Worm (Caenorhabditis elegans) whole organism, L1 larva: ENCODE measurements around the gene Y48D7A.1.

ENCODE experiments used
- C34B4.2 ChIP-seq: sonication (generic microtip); optimal IDR thresholded peaks from 2 replicates; lab custom pipeline; 2017; ENCODE audit warnings: mild to moderate bottlenecking, missing genetic modification characterization, missing compliant biosample characterization
- F16B12.6 ChIP-seq: fragments of 150-350 bp; optimal IDR thresholded peaks from 2 replicates; lab custom pipeline; 2014; ENCODE audit warnings: missing biosample characterization, missing genetic modification characterization
- Y116A8C.19 ChIP-seq: sonication (generic microtip); optimal IDR thresholded peaks from 2 replicates; lab custom pipeline; 2016; ENCODE audit warnings: missing compliant biosample characterization, missing genetic modification characterization, borderline replicate concordance
- aha-1 ChIP-seq: fragments of 150-350 bp; optimal IDR thresholded peaks from 2 replicates; lab custom pipeline; 2014; ENCODE audit warnings: missing biosample characterization, missing genetic modification characterization
- ceh-63 ChIP-seq: fragments of 200-800 bp; sonication (Bioruptor generic); optimal IDR thresholded peaks from 2 replicates; lab custom pipeline; 2018; ENCODE audit warnings: mild to moderate bottlenecking, missing genetic modification characterization, missing compliant biosample characterization
- efl-1 ChIP-seq, 4 experiments: fragments of 150-350 bp; optimal IDR thresholded peaks in 3 of 4; peaks in 1 of 4; 1 replicate in 1 of 4; 2 replicates in 3 of 4; lab custom pipeline; 2014; ENCODE audit warnings: missing biosample characterization in 2 of 4, missing genetic modification characterization in 2 of 4, missing genetic modification reagents in 2 of 4
- egl-13 ChIP-seq: sonication (generic microtip); optimal IDR thresholded peaks from 2 replicates; lab custom pipeline; 2016; ENCODE audit warnings: missing genotype, missing genetic modification reagents, missing genetic modification characterization, missing compliant biosample characterization
- elt-2 ChIP-seq: sonication (generic microtip); optimal IDR thresholded peaks from 2 replicates; lab custom pipeline; 2016; ENCODE audit warnings: missing genetic modification characterization, mild to moderate bottlenecking, inconsistent platforms, missing compliant biosample characterization, missing genetic modification reagents
- elt-3 ChIP-seq, 6 experiments: fragments of 150-350 bp in 1 of 6; sonication (generic microtip); optimal IDR thresholded peaks; 2 replicates each; lab custom pipeline; 2017 to 2018; ENCODE audit warnings: missing biosample characterization in 6 of 6, missing genetic modification characterization in 6 of 6, inconsistent platforms in 1 of 6
- ets-5 ChIP-seq: fragments of 200-800 bp; sonication (Bioruptor generic); IDR thresholded peaks from 2 replicates; pipeline ENCODE4 v1.3.6; 2022; ENCODE audit warnings: missing genetic modification characterization, missing compliant biosample characterization
- fkh-8 ChIP-seq: sonication (generic microtip); optimal IDR thresholded peaks from 2 replicates; lab custom pipeline; 2016; ENCODE audit warnings: mild to moderate bottlenecking, missing genetic modification characterization, missing compliant biosample characterization
- jun-1 ChIP-seq: fragments of 150-350 bp; optimal IDR thresholded peaks from 2 replicates; lab custom pipeline; 2014; ENCODE audit warnings: missing biosample characterization, missing genetic modification reagents, missing genetic modification characterization
- lin-13 ChIP-seq: fragments of 150-350 bp; optimal IDR thresholded peaks from 2 replicates; lab custom pipeline; 2014; ENCODE audit warnings: missing biosample characterization, missing genetic modification reagents, missing genetic modification characterization
- mdl-1 ChIP-seq, 2 experiments: fragments of 150-350 bp; optimal IDR thresholded peaks; 2 replicates each; lab custom pipeline; 2014 to 2017; ENCODE audit warnings: missing biosample characterization in 2 of 2, missing genetic modification characterization in 2 of 2, inconsistent platforms in 1 of 2
- mep-1 ChIP-seq: fragments of 150-350 bp; optimal IDR thresholded peaks from 2 replicates; lab custom pipeline; 2014; ENCODE audit warnings: missing biosample characterization, missing genetic modification characterization
- nhr-19 ChIP-seq: fragments of 200-800 bp; sonication (Bioruptor generic); conservative IDR thresholded peaks from 2 replicates; pipeline ENCODE4 v1.3.6; 2022; ENCODE audit warnings: missing genetic modification characterization, missing compliant biosample characterization
- nhr-20 ChIP-seq: sonication (generic microtip); optimal IDR thresholded peaks from 2 replicates; lab custom pipeline; 2016; ENCODE audit warnings: mild to moderate bottlenecking, missing genetic modification characterization, missing compliant biosample characterization
- nhr-237 ChIP-seq: fragments of 150-350 bp; optimal IDR thresholded peaks from 2 replicates; lab custom pipeline; 2014; ENCODE audit warnings: missing biosample characterization, missing genetic modification characterization
- nhr-28 ChIP-seq: fragments of 150-350 bp; optimal IDR thresholded peaks from 2 replicates; lab custom pipeline; 2014; ENCODE audit warnings: missing biosample characterization, missing genetic modification characterization
- nhr-47 ChIP-seq: sonication (generic microtip); optimal IDR thresholded peaks from 2 replicates; lab custom pipeline; 2016; ENCODE audit warnings: mild to moderate bottlenecking, missing genetic modification characterization, moderate library complexity, missing compliant biosample characterization
- nhr-71 ChIP-seq: sonication (generic microtip); optimal IDR thresholded peaks from 2 replicates; lab custom pipeline; 2016; ENCODE audit warnings: mild to moderate bottlenecking, missing genetic modification characterization, moderate library complexity, missing compliant biosample characterization
- nhr-76 ChIP-seq: sonication (generic microtip); optimal IDR thresholded peaks from 2 replicates; lab custom pipeline; 2017; ENCODE audit warnings: missing biosample characterization, missing genetic modification characterization
- pag-3 ChIP-seq: sonication (generic microtip); optimal IDR thresholded peaks from 2 replicates; lab custom pipeline; 2017; ENCODE audit warnings: missing genetic modification characterization, mild to moderate bottlenecking, missing compliant biosample characterization, antibody characterized with exemption, borderline replicate concordance; ENCODE audit not compliant: insufficient read depth
- pax-3 ChIP-seq: fragments of 200-800 bp; sonication (Bioruptor generic); optimal IDR thresholded peaks from 2 replicates; lab custom pipeline; 2018; ENCODE audit warnings: mild to moderate bottlenecking, missing genetic modification characterization, moderate library complexity, missing compliant biosample characterization
- skn-1 ChIP-seq: fragments of 150-350 bp; optimal IDR thresholded peaks from 2 replicates; lab custom pipeline; 2014; ENCODE audit warnings: missing biosample characterization, missing genetic modification characterization
- snpc-4 ChIP-seq: fragments of 150-350 bp; optimal IDR thresholded peaks from 2 replicates; lab custom pipeline; 2014; ENCODE audit warnings: missing biosample characterization, missing genetic modification characterization
- snu-23 ChIP-seq: sonication (generic microtip); optimal IDR thresholded peaks from 2 replicates; lab custom pipeline; 2016; ENCODE audit warnings: missing genetic modification characterization, missing compliant biosample characterization
- sptf-1 ChIP-seq: fragments of 150-350 bp; optimal IDR thresholded peaks from 2 replicates; lab custom pipeline; 2014; ENCODE audit warnings: missing biosample characterization, missing genetic modification characterization
- sup-37 ChIP-seq: fragments of 200-800 bp; sonication (Bioruptor generic); optimal IDR thresholded peaks from 2 replicates; lab custom pipeline; 2018; ENCODE audit warnings: mild to moderate bottlenecking, missing genetic modification characterization, missing compliant biosample characterization
- unc-130 ChIP-seq: fragments of 150-350 bp; optimal IDR thresholded peaks from 2 replicates; lab custom pipeline; 2017; ENCODE audit warnings: missing biosample characterization, missing genetic modification characterization, inconsistent platforms
- unc-30 ChIP-seq: sonication (generic microtip); optimal IDR thresholded peaks from 2 replicates; lab custom pipeline; 2017; ENCODE audit warnings: missing biosample characterization, missing genetic modification characterization
- unc-98 ChIP-seq: fragments of 200-800 bp; sonication (Bioruptor generic); IDR thresholded peaks from 2 replicates; pipeline ENCODE4 v1.3.6; 2022; ENCODE audit warnings: missing genetic modification characterization, missing compliant biosample characterization
- vab-15 ChIP-seq: sonication (generic microtip); optimal IDR thresholded peaks from 2 replicates; lab custom pipeline; 2017; ENCODE audit warnings: missing genotype, mild to moderate bottlenecking, missing genetic modification characterization, missing compliant biosample characterization
- zag-1 ChIP-seq: fragments of 150-350 bp; optimal IDR thresholded peaks from 2 replicates; lab custom pipeline; 2014; ENCODE audit warnings: missing biosample characterization, missing genetic modification characterization
- zip-4 ChIP-seq: fragments of 200-800 bp; sonication (Bioruptor generic); optimal IDR thresholded peaks from 2 replicates; lab custom pipeline; 2018; ENCODE audit warnings: mild to moderate bottlenecking, missing genetic modification characterization, moderate library complexity, missing compliant biosample characterization

Gene Y48D7A.1

DNA sequence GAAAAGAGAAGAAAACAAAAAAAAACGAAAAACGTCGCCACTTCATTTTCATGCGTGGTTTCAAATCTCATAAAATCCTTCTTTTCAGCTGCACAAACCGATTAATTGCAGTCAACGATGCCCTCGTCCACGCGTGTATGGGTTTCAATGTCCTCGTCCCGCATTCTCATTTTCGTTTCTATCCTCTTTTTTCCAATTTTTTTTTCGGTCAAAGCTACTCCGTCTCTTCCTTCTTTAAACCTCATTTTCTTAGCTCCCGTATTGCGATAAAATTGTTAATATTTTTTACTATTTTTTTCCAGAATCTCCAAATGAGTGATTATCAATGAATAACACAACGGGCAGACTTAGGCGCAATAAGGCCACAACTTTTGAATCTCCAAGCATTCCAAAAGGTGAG, 33.1 kb upstream of the Y48D7A.1 start, which contains the start of gene aakg-3:
aakg-3 (plus strand) TSS at position 301 of the 400 bp plus-strand sequence.
- TF ChIP-seq nhr-28 (no peak), elt-3 (tag; optimal IDR thresholded peaks at IDR 0.05; lab: Kevin White, UChicago) (no peak), nhr-237 (tag; lab: Kevin White, UChicago) (no peak), unc-130 (tag; lab: Kevin White, UChicago) (no peak), mep-1 (no peak), sup-37 (no peak), F16B12.6 (tag; lab: Kevin White, UChicago) (no peak), ets-5 (GFP tag; lab: Robert Waterston, UW) (no peak), unc-30 (tag; lab: Kevin White, UChicago) (no peak), egl-13 (tag; lab: Kevin White, UChicago) (no peak), zip-4 (no peak), unc-98 (no peak), snu-23 (GFP tag; lab: Kevin White, UChicago) (no peak), nhr-20 (no peak), pax-3 (tag; lab: Kevin White, UChicago) (no peak), aha-1 (no peak)

DNA sequence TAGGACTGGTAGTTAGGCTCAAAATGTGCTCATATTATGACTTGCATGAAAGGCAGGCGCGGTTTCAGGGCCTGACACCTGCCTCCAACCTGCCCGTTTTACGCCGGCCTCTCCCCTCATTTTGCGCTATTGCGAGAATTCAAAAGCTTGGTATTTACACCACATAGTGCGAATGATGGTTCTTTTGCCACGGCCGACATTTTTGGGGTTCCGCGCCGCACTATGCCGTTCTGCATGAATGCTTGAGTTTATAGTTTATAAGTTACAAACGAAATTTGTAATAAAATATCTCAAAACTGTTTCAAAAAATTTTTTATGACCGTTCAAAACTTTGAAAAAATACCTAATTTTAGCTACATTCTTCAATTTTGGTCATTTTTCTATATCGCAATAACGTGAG, 31.2 kb upstream of the Y48D7A.1 start:
- no peak for TF ChIP-seq zip-4
- no peak for TF ChIP-seq nhr-76 (tag; lab: Kevin White, UChicago)
- no peak for TF ChIP-seq sptf-1
- no peak for TF ChIP-seq nhr-19 (GFP tag; lab: Robert Waterston, UW)
- no peak for TF ChIP-seq skn-1 (tag; lab: Kevin White, UChicago)
- TF ChIP-seq jun-1, result no peak
- no peak for TF ChIP-seq nhr-20
- TF ChIP-seq elt-3 (tag; optimal IDR thresholded peaks at IDR 0.05; lab: Kevin White, UChicago), result no peak
- TF ChIP-seq elt-2, result no peak
- no peak for TF ChIP-seq zag-1 (tag; lab: Kevin White, UChicago)
- TF ChIP-seq Y116A8C.19 (tag; lab: Kevin White, UChicago), result no peak
- TF ChIP-seq mep-1, result no peak
- no peak for TF ChIP-seq snu-23 (GFP tag; lab: Kevin White, UChicago)
- TF ChIP-seq lin-13 (GFP tag; lab: Kevin White, UChicago), result no peak
- TF ChIP-seq egl-13 (tag; lab: Kevin White, UChicago), result no peak
- TF ChIP-seq mdl-1 (tag; optimal IDR thresholded peaks at IDR 0.05; lab: Kevin White, UChicago), result no peak
- no peak for TF ChIP-seq pag-3 (tag; lab: Kevin White, UChicago)

DNA sequence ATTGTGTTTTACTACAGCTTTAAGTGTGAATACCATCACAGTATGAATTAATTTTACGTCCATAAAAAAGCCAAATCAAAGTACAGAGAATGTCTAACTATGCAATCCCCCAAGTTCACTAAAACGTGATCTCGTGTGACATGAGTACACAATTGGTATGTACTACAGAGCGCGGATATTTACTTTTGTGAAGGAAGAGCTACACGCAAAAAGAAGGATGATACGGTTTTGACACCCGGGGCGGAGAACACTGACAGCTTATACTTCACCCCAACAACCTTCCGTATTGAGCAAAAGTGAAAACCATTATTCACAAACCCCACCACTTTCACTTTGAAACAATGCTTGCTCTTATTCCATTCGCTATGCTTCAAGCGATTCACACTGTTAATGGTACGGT, 27.6 kb upstream of the Y48D7A.1 start, which contains the start of gene nspg-5:
nspg-5 (plus strand) TSS at position 301 of the 400 bp plus-strand sequence.
- TF ChIP-seq C34B4.2 (tag; lab: Kevin White, UChicago), result no peak

DNA sequence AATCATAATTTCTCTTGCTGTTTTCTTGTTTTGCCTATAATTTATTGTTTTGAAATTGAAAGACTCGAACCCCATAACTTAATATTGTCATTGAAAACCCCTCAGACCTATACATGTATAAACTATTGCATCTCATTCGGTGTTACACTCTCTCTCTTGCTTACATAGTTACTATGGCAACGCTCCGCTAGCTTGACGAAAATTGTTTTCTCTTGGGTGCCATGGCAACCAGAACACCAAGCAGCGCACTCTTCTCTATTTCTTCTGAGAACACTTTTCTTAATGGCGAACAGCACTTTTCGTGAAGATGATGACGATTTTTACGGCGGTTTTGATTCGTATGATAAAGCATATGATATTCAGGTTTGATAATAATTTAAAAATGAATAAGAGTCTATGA, 25.3 kb upstream of the Y48D7A.1 start, which contains the start of gene osm-5:
osm-5 (plus strand) TSS at position 268 of the 400 bp plus-strand sequence.
- no peak for TF ChIP-seq vab-15 (tag; lab: Kevin White, UChicago)
- TF ChIP-seq pax-3 (tag; lab: Kevin White, UChicago), result no peak
- TF ChIP-seq ceh-63 (GFP tag; lab: Kevin White, UChicago), result no peak
- TF ChIP-seq fkh-8 (tag; lab: Kevin White, UChicago), result peak; percentile 92
- TF ChIP-seq nhr-47 (tag; lab: Kevin White, UChicago), result no peak
- no peak for TF ChIP-seq aha-1
- no peak for TF ChIP-seq mdl-1 (tag; optimal IDR thresholded peaks at IDR 0.05; lab: Kevin White, UChicago)
- peak; percentile 6 for TF ChIP-seq nhr-71 (tag; lab: Kevin White, UChicago)
- no peak for TF ChIP-seq lin-13 (GFP tag; lab: Kevin White, UChicago)
- no peak for TF ChIP-seq snpc-4 (tag; lab: Kevin White, UChicago)
- TF ChIP-seq efl-1 (optimal IDR thresholded peaks at IDR 0.05; lab: Kevin White, UChicago), result no peak
- peak in 1 of 2 experiments; percentile 45 for TF ChIP-seq efl-1 (GFP tag; optimal IDR thresholded peaks at IDR 0.05 in 1 of 2; lab: Kevin White, UChicago)
- no peak for TF ChIP-seq unc-130 (tag; lab: Kevin White, UChicago)
